Fruit fly (Drosophila melanogaster) whole organism, prepupa: ENCODE measurements around the gene CG15576.

Experiments
- CG10631 ChIP-seq: fragments of 200-800 bp; sonication (Bioruptor generic); optimal IDR thresholded peaks from 2 replicates; lab custom pipeline; 2016; ENCODE audit warnings: missing biosample characterization, missing genetic modification characterization
- CG10669 ChIP-seq: fragments of 200-800 bp; sonication (Bioruptor generic); optimal IDR thresholded peaks from 3 replicates; lab custom pipeline; 2018; ENCODE audit warnings: missing biosample characterization, mild to moderate bottlenecking, missing genetic modification characterization, moderate library complexity
- CG11294 ChIP-seq: fragments of 200-800 bp; sonication (Bioruptor generic); IDR thresholded peaks from 2 replicates; pipeline ENCODE4 v1.3.6; 2022; ENCODE audit warnings: missing biosample characterization, missing genetic modification characterization
- CG11762 ChIP-seq: fragments of 200-800 bp; sonication (Bioruptor generic); optimal IDR thresholded peaks from 3 replicates; lab custom pipeline; 2016; ENCODE audit warnings: missing biosample characterization, missing genetic modification characterization; ENCODE audit not compliant: insufficient read depth
- CG11902 ChIP-seq: fragments of 200-800 bp; sonication (Bioruptor generic); optimal IDR thresholded peaks from 3 replicates; lab custom pipeline; 2016; ENCODE audit warnings: missing biosample characterization, missing genetic modification characterization
- CG15336 ChIP-seq: fragments of 200-800 bp; sonication (Bioruptor generic); IDR thresholded peaks from 2 replicates; pipeline ENCODE4 v1.3.6; 2022; ENCODE audit warnings: missing biosample characterization, missing genetic modification characterization
- CG31627 ChIP-seq: fragments of 200-800 bp; sonication (Bioruptor generic); optimal IDR thresholded peaks from 3 replicates; lab custom pipeline; 2016; ENCODE audit warnings: missing biosample characterization, missing genetic modification characterization
- CG34406 ChIP-seq: fragments of 200-800 bp; sonication (Bioruptor generic); optimal IDR thresholded peaks from 3 replicates; lab custom pipeline; 2016; ENCODE audit warnings: missing biosample characterization, missing genetic modification characterization
- CG3919 ChIP-seq: fragments of 200-800 bp; sonication (Bioruptor generic); optimal IDR thresholded peaks from 3 replicates; lab custom pipeline; 2016; ENCODE audit warnings: missing biosample characterization, missing genetic modification characterization
- CG4318 ChIP-seq: fragments of 200-800 bp; sonication (Bioruptor generic); optimal IDR thresholded peaks from 3 replicates; lab custom pipeline; 2017; ENCODE audit warnings: missing biosample characterization, mild to moderate bottlenecking, missing genetic modification characterization
- CG6163 ChIP-seq: fragments of 200-800 bp; sonication (Bioruptor generic); IDR thresholded peaks from 3 replicates; pipeline ENCODE4 v1.3.6; 2022; ENCODE audit warnings: missing biosample characterization, missing genetic modification characterization
- CG6792 ChIP-seq: fragments of 200-800 bp; sonication (Bioruptor generic); optimal IDR thresholded peaks from 3 replicates; lab custom pipeline; 2016; ENCODE audit warnings: missing biosample characterization, missing genetic modification characterization
- CG6808 ChIP-seq: fragments of 200-800 bp; sonication (Bioruptor generic); optimal IDR thresholded peaks from 3 replicates; lab custom pipeline; 2017; ENCODE audit warnings: missing biosample characterization, missing genetic modification characterization, mild to moderate bottlenecking, moderate library complexity, missing genetic modification reagents
- CG6854 ChIP-seq: fragments of 200-800 bp; sonication (Bioruptor generic); optimal IDR thresholded peaks from 2 replicates; lab custom pipeline; 2017; ENCODE audit warnings: missing biosample characterization, mild to moderate bottlenecking, missing genetic modification characterization
- CG7368 ChIP-seq: fragments of 200-800 bp; sonication (Bioruptor generic); optimal IDR thresholded peaks from 3 replicates; lab custom pipeline; 2016; ENCODE audit warnings: missing biosample characterization, missing genetic modification characterization
- CG8119 ChIP-seq: fragments of 200-800 bp; sonication (Bioruptor generic); IDR thresholded peaks from 3 replicates; pipeline ENCODE4 v1.3.6; 2022; ENCODE audit warnings: missing biosample characterization, missing genetic modification characterization
- CG8632 ChIP-seq: fragments of 200-800 bp; sonication (Bioruptor generic); optimal IDR thresholded peaks from 3 replicates; lab custom pipeline; 2016; ENCODE audit warnings: missing biosample characterization, missing genetic modification characterization
- CG9139 ChIP-seq: fragments of 200-800 bp; sonication (Bioruptor generic); optimal IDR thresholded peaks from 3 replicates; lab custom pipeline; 2017; ENCODE audit warnings: missing biosample characterization, mild to moderate bottlenecking, missing genetic modification characterization
- Eip75B ChIP-seq: fragments of 200-800 bp; sonication (Bioruptor generic); optimal IDR thresholded peaks from 3 replicates; lab custom pipeline; 2016; ENCODE audit warnings: missing biosample characterization, missing genetic modification characterization
- Ets21C ChIP-seq: fragments of 200-800 bp; sonication (Bioruptor generic); optimal IDR thresholded peaks from 3 replicates; lab custom pipeline; 2016; ENCODE audit warnings: missing biosample characterization, missing genetic modification characterization
- Ets96B ChIP-seq: fragments of 200-800 bp; optimal IDR thresholded peaks from 2 replicates; lab custom pipeline; 2019; ENCODE audit warnings: missing biosample characterization, mild to moderate bottlenecking, missing genetic modification characterization, moderate library complexity
- Gug ChIP-seq: fragments of 200-800 bp; sonication (Bioruptor generic); IDR thresholded peaks from 2 replicates; pipeline ENCODE4 v1.3.6; 2022; ENCODE audit warnings: missing biosample characterization, missing genetic modification characterization
- Hr38 ChIP-seq: sonication (Bioruptor generic); optimal IDR thresholded peaks from 2 replicates; lab custom pipeline; 2016; ENCODE audit warnings: missing biosample characterization, missing genetic modification characterization
- Hr39 ChIP-seq: fragments of 200-800 bp; sonication (Bioruptor generic); optimal IDR thresholded peaks from 2 replicates; lab custom pipeline; 2016; ENCODE audit warnings: missing biosample characterization, missing genetic modification characterization
- Hr4 ChIP-seq: fragments of 200-800 bp; sonication (Bioruptor generic); optimal IDR thresholded peaks from 3 replicates; lab custom pipeline; 2016; ENCODE audit warnings: missing biosample characterization, missing genetic modification characterization
- Lpt ChIP-seq: fragments of 200-800 bp; sonication (Bioruptor generic); optimal IDR thresholded peaks from 3 replicates; lab custom pipeline; 2016; ENCODE audit warnings: missing biosample characterization, missing genetic modification characterization
- Met ChIP-seq: fragments of 200-800 bp; sonication (Bioruptor generic); optimal IDR thresholded peaks from 3 replicates; lab custom pipeline; 2016; ENCODE audit warnings: missing biosample characterization, missing genetic modification characterization
- OdsH ChIP-seq: fragments of 200-800 bp; sonication (Bioruptor generic); optimal IDR thresholded peaks from 3 replicates; lab custom pipeline; 2016; ENCODE audit warnings: missing biosample characterization, missing genetic modification characterization
- Sox14 ChIP-seq: fragments of 200-800 bp; sonication (Bioruptor generic); optimal IDR thresholded peaks from 3 replicates; lab custom pipeline; 2016; ENCODE audit warnings: missing biosample characterization, missing genetic modification characterization
- Sox15 ChIP-seq: fragments of 200-800 bp; sonication (Bioruptor generic); optimal IDR thresholded peaks from 3 replicates; lab custom pipeline; 2016; ENCODE audit warnings: missing biosample characterization, missing genetic modification characterization
- dac ChIP-seq: fragments of 200-800 bp; sonication (Bioruptor generic); optimal IDR thresholded peaks from 2 replicates; lab custom pipeline; 2017; ENCODE audit warnings: missing biosample characterization, mild to moderate bottlenecking, missing genetic modification characterization
- dsx ChIP-seq: fragments of 200-800 bp; optimal IDR thresholded peaks from 3 replicates; lab custom pipeline; 2019; ENCODE audit warnings: missing biosample characterization, mild to moderate bottlenecking, missing genetic modification characterization, moderate library complexity; ENCODE audit not compliant: poor library complexity, severe bottlenecking
- eg ChIP-seq: fragments of 200-800 bp; sonication (Bioruptor generic); IDR thresholded peaks from 3 replicates; pipeline ENCODE4 v1.3.6; 2022; ENCODE audit warnings: missing biosample characterization, missing genetic modification characterization
- esn ChIP-seq: fragments of 200-800 bp; sonication (Bioruptor generic); optimal IDR thresholded peaks from 2 replicates; lab custom pipeline; 2016; ENCODE audit warnings: missing biosample characterization, mild to moderate bottlenecking, missing genetic modification characterization, moderate library complexity
- fd59A ChIP-seq: fragments of 200-800 bp; sonication (Bioruptor generic); optimal IDR thresholded peaks from 2 replicates; lab custom pipeline; 2017; ENCODE audit warnings: missing biosample characterization, mild to moderate bottlenecking, missing genetic modification characterization, missing genetic modification reagents
- fd85E ChIP-seq: fragments of 200-800 bp; sonication (Bioruptor generic); optimal IDR thresholded peaks from 3 replicates; lab custom pipeline; 2016; ENCODE audit warnings: missing biosample characterization, missing genetic modification characterization
- fkh ChIP-seq: fragments of 200-800 bp; sonication (Bioruptor generic); optimal IDR thresholded peaks from 3 replicates; lab custom pipeline; 2017; ENCODE audit warnings: missing biosample characterization, mild to moderate bottlenecking, missing genetic modification characterization, moderate library complexity
- lz ChIP-seq: fragments of 200-800 bp; sonication (Bioruptor generic); optimal IDR thresholded peaks from 3 replicates; lab custom pipeline; 2016; ENCODE audit warnings: missing biosample characterization, missing genetic modification characterization
- net ChIP-seq: fragments of 200-800 bp; sonication (Bioruptor generic); optimal IDR thresholded peaks from 3 replicates; lab custom pipeline; 2016; ENCODE audit warnings: missing biosample characterization, missing genetic modification characterization
- salr ChIP-seq, 2 experiments: fragments of 200-800 bp; sonication (Bioruptor generic); optimal IDR thresholded peaks; 3 replicates each; lab custom pipeline; 2016 to 2018; ENCODE audit warnings: missing biosample characterization in 2 of 2, missing genetic modification characterization in 2 of 2, mild to moderate bottlenecking in 1 of 2
- spab ChIP-seq: fragments of 200-800 bp; sonication (Bioruptor generic); optimal IDR thresholded peaks from 2 replicates; lab custom pipeline; 2017; ENCODE audit warnings: missing biosample characterization, mild to moderate bottlenecking, missing genetic modification characterization, missing genetic modification reagents
- ss ChIP-seq, 2 experiments: fragments of 200-800 bp; sonication (Bioruptor generic); optimal IDR thresholded peaks; 2 replicates in 1 of 2; 3 replicates in 1 of 2; lab custom pipeline; 2017 to 2018; ENCODE audit warnings: mild to moderate bottlenecking in 2 of 2, missing biosample characterization in 2 of 2, missing genetic modification characterization in 2 of 2, moderate library complexity in 1 of 2
- svp ChIP-seq: fragments of 200-800 bp; sonication (Bioruptor generic); peaks from one replicate; lab custom pipeline; 2016; ENCODE audit warnings: missing biosample characterization, missing genetic modification characterization
- topi ChIP-seq: fragments of 200-800 bp; sonication (Bioruptor generic); optimal IDR thresholded peaks from 3 replicates; lab custom pipeline; 2016; ENCODE audit warnings: missing biosample characterization, missing genetic modification characterization
- vri ChIP-seq: fragments of 200-800 bp; sonication (Bioruptor generic); optimal IDR thresholded peaks from 3 replicates; lab custom pipeline; 2016; ENCODE audit warnings: missing biosample characterization, mild to moderate bottlenecking, missing genetic modification characterization

CG15576 gene

dm6 chrX:4265797-4266196 lies 13.2 kb upstream of the CG15576 start, which contains the start of gene CG12691:
Gene CG12691, plus strand, starts transcription at chrX:4266097.
- TF ChIP-seq fd59A (no peak), svp (GFP tag; lab: Kevin White, UChicago) (no peak), ss (GFP tag; optimal IDR thresholded peaks at IDR 0.05; lab: Kevin White, UChicago) (no peak), Lpt (GFP tag; lab: Kevin White, UChicago) (no peak), Sox14 (GFP tag; lab: Kevin White, UChicago) (no peak), eg (GFP tag; lab: Robert Waterston, UW) (no peak), lz (GFP tag; lab: Kevin White, UChicago) (no peak), CG9139 (GFP tag; lab: Kevin White, UChicago) (no peak), CG10669 (GFP tag; lab: Kevin White, UChicago) (no peak), CG8119 (GFP tag; lab: Robert Waterston, UW) (no peak), CG8632 (GFP tag; lab: Kevin White, UChicago) (no peak), CG10631 (GFP tag; lab: Kevin White, UChicago) (no peak), CG11902 (GFP tag; lab: Kevin White, UChicago) (no peak), CG6792 (GFP tag; lab: Kevin White, UChicago) (no peak), CG6163 (GFP tag; lab: Robert Waterston, UW) (no peak), Ets21C (GFP tag; lab: Kevin White, UChicago) (no peak), topi (no peak), CG6808 (GFP tag; lab: Kevin White, UChicago) (no peak), Sox15 (GFP tag; lab: Kevin White, UChicago) (no peak), CG6854 (no peak)

- TF ChIP-seq Lpt (GFP tag; lab: Kevin White, UChicago) (no peak), vri (no peak), CG6854 (no peak), CG9139 (GFP tag; lab: Kevin White, UChicago) (no peak), spab (GFP tag; lab: Kevin White, UChicago) (no peak), CG6163 (GFP tag; lab: Robert Waterston, UW) (no peak), fkh (GFP tag; lab: Kevin White, UChicago) (no peak), CG10669 (GFP tag; lab: Kevin White, UChicago) (no peak), fd59A (no peak), CG15336 (no peak), dac (GFP tag; lab: Kevin White, UChicago) (no peak)
- TF ChIP-seq, all 60 proteins: peak for 0
These were observed 12.7 kb upstream of the CG15576 start for dm6 chrX:4265327-4265726.

dm6 chrX:4264319-4264718 lies 11.7 kb upstream of the CG15576 start:
- TF ChIP-seq OdsH (peak; percentile 49), CG10669 (GFP tag; lab: Kevin White, UChicago) (peak; percentile 22), CG34406 (GFP tag; lab: Kevin White, UChicago) (no peak), CG4318 (GFP tag; lab: Kevin White, UChicago) (peak; percentile 11), Hr4 (peak; percentile 73), eg (GFP tag; lab: Robert Waterston, UW) (peak; percentile 81), CG6854 (no peak), Sox15 (GFP tag; lab: Kevin White, UChicago) (no peak), salr (GFP tag; optimal IDR thresholded peaks at IDR 0.05; lab: Kevin White, UChicago) (peak in 1 of 2 experiments; percentile 10), CG11762 (GFP tag; lab: Kevin White, UChicago) (no peak), vri (no peak), CG31627 (GFP tag; lab: Kevin White, UChicago) (no peak), net (GFP tag; lab: Kevin White, UChicago) (peak; percentile 15), CG6163 (GFP tag; lab: Robert Waterston, UW) (peak; percentile 71; the same call in 2 of the 3 replicates), Met (GFP tag; lab: Kevin White, UChicago) (no peak), dsx (no peak), CG11902 (GFP tag; lab: Kevin White, UChicago) (no peak), CG11294 (peak; percentile 59; the same call in 1 of the 2 replicates), CG7368 (GFP tag; lab: Kevin White, UChicago) (no peak), Eip75B (GFP tag; lab: Kevin White, UChicago) (peak; percentile 9), CG6792 (GFP tag; lab: Kevin White, UChicago) (no peak), fkh (GFP tag; lab: Kevin White, UChicago) (no peak), Gug (peak; percentile 58; the same call in 1 of the 2 replicates), CG8119 (GFP tag; lab: Robert Waterston, UW) (peak; percentile 60; the same call in 1 of the 3 replicates), Hr38 (GFP tag; lab: Kevin White, UChicago) (no peak), CG3919 (GFP tag; lab: Kevin White, UChicago) (peak; percentile 30), fd85E (no peak), spab (GFP tag; lab: Kevin White, UChicago) (no peak), Sox14 (GFP tag; lab: Kevin White, UChicago) (peak; percentile 6), esn (GFP tag; lab: Kevin White, UChicago) (no peak), Hr39 (GFP tag; lab: Kevin White, UChicago) (no peak), lz (GFP tag; lab: Kevin White, UChicago) (no peak), Ets96B (no peak), topi (no peak), Ets21C (GFP tag; lab: Kevin White, UChicago) (no peak)
